Worm (Caenorhabditis elegans): ENCODE results near the gene Y110A2AL.6.

Y110A2AL.6 gene

ce11 chrII:2841529-2841928 is at the start of gene Y110A2AL.6:
Gene Y110A2AL.6 (minus strand): TSS chrII:2841629.
- no peak for TF ChIP-seq nhr-41 (GFP tag; IDR thresholded peaks at IDR 0.05)
- TF ChIP-seq hlh-30 (tag; optimal IDR thresholded peaks at IDR 0.05; ENCODE audit: insufficient read depth) = no peak
- TF ChIP-seq dmd-9 (GFP tag; IDR thresholded peaks at IDR 0.05) = no peak
- no peak for TF ChIP-seq nhr-102 (tag; optimal IDR thresholded peaks at IDR 0.05)
- no peak for TF ChIP-seq F49E8.2 (tag; optimal IDR thresholded peaks at IDR 0.05; ENCODE audit: borderline replicate concordance)
- no peak for TF ChIP-seq ctbp-1 (GFP tag; IDR thresholded peaks at IDR 0.05)
- TF ChIP-seq Y48G9A.11 (GFP tag; IDR thresholded peaks at IDR 0.05) = no peak
- TF ChIP-seq lin-38 (GFP tag; IDR thresholded peaks at IDR 0.05) = no peak
- TF ChIP-seq mep-1 (tag; optimal IDR thresholded peaks at IDR 0.05) = no peak
- TF ChIP-seq lsy-2 (tag; optimal IDR thresholded peaks at IDR 0.05) = no peak
- TF ChIP-seq spr-1 (tag; optimal IDR thresholded peaks at IDR 0.05) = no peak
- no peak for TF ChIP-seq ZK546.5 (tag; optimal IDR thresholded peaks at IDR 0.05)
- TF ChIP-seq lin-39 (tag; optimal IDR thresholded peaks at IDR 0.05) = no peak
- TF ChIP-seq ama-1 (optimal IDR thresholded peaks at IDR 0.05) = no peak
- no peak for TF ChIP-seq R02D3.7 (tag; optimal IDR thresholded peaks at IDR 0.05)
- TF ChIP-seq ceh-20 (GFP tag; IDR thresholded peaks at IDR 0.05) = no peak

- TF ChIP-seq ama-1 (optimal IDR thresholded peaks at IDR 0.05) = no peak
- peak; percentile 85 for TF ChIP-seq dmd-6 (GFP tag; IDR thresholded peaks at IDR 0.05)
- no peak for TF ChIP-seq zip-11 (GFP tag; IDR thresholded peaks at IDR 0.05)
- TF ChIP-seq nhr-111 (GFP tag; optimal IDR thresholded peaks at IDR 0.05) = no peak
- TF ChIP-seq fos-1 (tag; optimal IDR thresholded peaks at IDR 0.05) = no peak
- TF ChIP-seq F10B5.3 (tag; optimal IDR thresholded peaks at IDR 0.05) = peak; percentile 31
- TF ChIP-seq spr-3 (GFP tag; optimal IDR thresholded peaks at IDR 0.05) = no peak
- TF ChIP-seq Y75B8A.6 (GFP tag; IDR thresholded peaks at IDR 0.05) = 0 out of 2 replicates have a peak, but pooled peaks have one; percentile 24
- TF ChIP-seq lsy-2 (tag; optimal IDR thresholded peaks at IDR 0.05) = peak; percentile 59 to 89
- peak; percentile 79 for TF ChIP-seq hmg-1.1 (GFP tag; IDR thresholded peaks at IDR 0.05)
- TF ChIP-seq daf-16 (GFP tag; optimal IDR thresholded peaks at IDR 0.05) = peak in 1 of 2 experiments; percentile 36
- TF ChIP-seq daf-16 (tag; optimal IDR thresholded peaks at IDR 0.05) = no peak
- TF ChIP-seq D1046.2 (GFP tag; IDR thresholded peaks at IDR 0.05) = peak; percentile 74; the same call in 1 of the 2 replicates
- TF ChIP-seq F49E8.2 (tag; optimal IDR thresholded peaks at IDR 0.05; ENCODE audit: borderline replicate concordance) = peak; percentile 57
- no peak for TF ChIP-seq nhr-48 (tag; optimal IDR thresholded peaks at IDR 0.05)
- peak in 1 of 2 experiments; percentile 12 for TF ChIP-seq ZK546.5 (tag; optimal IDR thresholded peaks at IDR 0.05)
- TF ChIP-seq nhr-41 (GFP tag; IDR thresholded peaks at IDR 0.05) = no peak
- no peak for TF ChIP-seq F44E2.7 (GFP tag; IDR thresholded peaks at IDR 0.05)
- TF ChIP-seq madf-5 (GFP tag; IDR thresholded peaks at IDR 0.05) = peak; percentile 67 to 85; a peak in 2 of 4 replicates
- peak; percentile 65 for TF ChIP-seq F37D6.2 (tag; optimal IDR thresholded peaks at IDR 0.05)
- TF ChIP-seq ceh-32 (tag; optimal IDR thresholded peaks at IDR 0.05; ENCODE audit: poor library complexity) = no peak
- no peak for TF ChIP-seq cey-2 (tag; optimal IDR thresholded peaks at IDR 0.05; ENCODE audit: borderline replicate concordance, insufficient read depth)
- no peak for TF ChIP-seq dmd-8 (GFP tag; IDR thresholded peaks at IDR 0.05)
- TF ChIP-seq php-3 (GFP tag; IDR thresholded peaks at IDR 0.05) = peak; percentile 79
- 0 out of 2 replicates have a peak, but pooled peaks have one; percentile 20 for TF ChIP-seq Y105C5A.15 (GFP tag; IDR thresholded peaks at IDR 0.05)
- no peak for TF ChIP-seq gei-8 (GFP tag; optimal IDR thresholded peaks at IDR 0.05)
- TF ChIP-seq hif-1 (tag; optimal IDR thresholded peaks at IDR 0.05) = peak in 1 of 2 experiments; percentile 94
- no peak for TF ChIP-seq unc-62 (GFP tag; optimal IDR thresholded peaks at IDR 0.05 in 1 of 2)
- TF ChIP-seq unc-62 (tag; optimal IDR thresholded peaks at IDR 0.05) = no peak
- no peak for TF ChIP-seq ceh-62 (tag; optimal IDR thresholded peaks at IDR 0.05)
- TF ChIP-seq rbr-2 (tag; optimal IDR thresholded peaks at IDR 0.05) = peak; percentile 81
- TF ChIP-seq aha-1 (tag) = peak; percentile 94
- TF ChIP-seq R02D3.7 (tag; optimal IDR thresholded peaks at IDR 0.05) = no peak
- TF ChIP-seq dmd-9 (GFP tag; IDR thresholded peaks at IDR 0.05) = peak; percentile 97
- peak; percentile 48; the same call in 1 of the 2 replicates for TF ChIP-seq lin-1 (GFP tag; IDR thresholded peaks at IDR 0.05)
- TF ChIP-seq skn-1 (tag; optimal IDR thresholded peaks at IDR 0.05) = no peak
- TF ChIP-seq madf-9 (GFP tag; conservative IDR thresholded peaks at IDR 0.05) = peak; percentile 88
- no peak for TF ChIP-seq unc-39 (tag; optimal IDR thresholded peaks at IDR 0.05)
- peak; percentile 72 for TF ChIP-seq ctbp-1 (GFP tag; IDR thresholded peaks at IDR 0.05)
- TF ChIP-seq mdl-1 (tag; optimal IDR thresholded peaks at IDR 0.05) = no peak
Observed at ce11 chrII:2888957-2889630, 47.7 kb upstream of the Y110A2AL.6 start, which contains the start of gene pinn-1. Gene pinn-1 (minus strand): TSS chrII:2889007.
